Worm (Caenorhabditis elegans) whole organism, L2 larva: Measurements from ENCODE around the gene srh-252.

Source experiments
- aly-2 ChIP-seq: fragments of 150-350 bp; optimal IDR thresholded peaks from 2 replicates; lab custom pipeline; 2014; ENCODE audit warnings: missing biosample characterization, missing genetic modification characterization
- ama-1 ChIP-seq: fragments of 150-350 bp; optimal IDR thresholded peaks from 2 replicates; lab custom pipeline; 2018; ENCODE audit warnings: inconsistent platforms
- elt-3 ChIP-seq: sonication (generic microtip); optimal IDR thresholded peaks from 2 replicates; lab custom pipeline; 2017; ENCODE audit warnings: missing biosample characterization, missing genetic modification characterization
- skn-1 ChIP-seq: sonication (generic microtip); optimal IDR thresholded peaks from 2 replicates; lab custom pipeline; 2017; ENCODE audit warnings: missing biosample characterization, missing genetic modification characterization
- unc-55 ChIP-seq: fragments of 150-350 bp; sonication (generic microtip); optimal IDR thresholded peaks from 3 replicates; lab custom pipeline; 2014; ENCODE audit warnings: missing biosample characterization, missing genetic modification reagents, missing genetic modification characterization
- unc-62 ChIP-seq: fragments of 150-350 bp; optimal IDR thresholded peaks from 2 replicates; lab custom pipeline; 2014; ENCODE audit warnings: missing biosample characterization, missing genetic modification reagents, missing genetic modification characterization
- ztf-11 ChIP-seq: sonication (generic microtip); optimal IDR thresholded peaks from 2 replicates; lab custom pipeline; 2017; ENCODE audit warnings: missing biosample characterization, missing genetic modification characterization

DNA sequence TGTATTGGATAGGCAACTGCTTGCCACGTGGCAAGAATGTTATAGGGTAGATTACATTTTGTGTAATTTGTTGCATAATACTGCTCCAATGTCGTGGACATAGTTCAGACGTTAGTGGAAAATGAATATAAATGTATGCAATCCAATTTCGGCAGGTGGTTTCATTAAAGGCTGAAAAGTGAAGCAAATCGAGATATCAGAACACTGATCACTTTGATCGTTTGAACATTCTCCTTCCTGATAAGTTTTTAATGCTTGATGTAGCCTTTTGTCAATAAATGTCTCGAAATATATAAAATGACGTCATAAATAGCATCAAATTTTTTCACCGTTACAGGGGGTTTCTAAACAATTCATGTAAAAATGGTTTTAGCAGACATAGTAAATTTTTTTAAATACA lies 2.9 kb downstream of the srh-252 start, which contains the start of gene srh-109:
- no peak for TF ChIP-seq ama-1 (lab: Kevin White, UChicago)
- TF ChIP-seq unc-62 (GFP tag; lab: Kevin White, UChicago), result no peak
- no peak for TF ChIP-seq aly-2 (tag; lab: Kevin White, UChicago)
- no peak for TF ChIP-seq ztf-11 (tag; lab: Kevin White, UChicago)
- no peak for TF ChIP-seq elt-3 (tag; lab: Kevin White, UChicago)
- TF ChIP-seq skn-1 (tag; lab: Kevin White, UChicago), result no peak
- TF ChIP-seq unc-55 (GFP tag; lab: Kevin White, UChicago), result no peak
